Worm (Caenorhabditis elegans) whole organism, young adult: ENCODE results near the gene vps-60.

Source experiments
- B0336.3 ChIP-seq: fragments of 200-800 bp; sonication (Bioruptor generic); IDR thresholded peaks from 2 replicates; pipeline ENCODE4 v1.3.6; 2022; ENCODE audit warnings: missing genetic modification characterization, missing compliant biosample characterization
- C06A6.2 ChIP-seq: fragments of 200-800 bp; sonication (Bioruptor generic); conservative IDR thresholded peaks from 2 replicates; pipeline ENCODE4 v1.3.6; 2022; ENCODE audit warnings: missing genetic modification characterization, missing compliant biosample characterization
- C17E4.6 ChIP-seq: fragments of 200-800 bp; sonication (Bioruptor generic); IDR thresholded peaks from 2 replicates; pipeline ENCODE4 v1.3.6; 2022; ENCODE audit warnings: missing genetic modification reagents, missing genetic modification characterization, missing compliant biosample characterization
- D2030.7 ChIP-seq: fragments of 200-800 bp; sonication (Bioruptor generic); IDR thresholded peaks from 2 replicates; pipeline ENCODE4 v1.3.6; 2022; ENCODE audit warnings: missing genetic modification reagents, missing genetic modification characterization, missing compliant biosample characterization
- F49E8.2 ChIP-seq: sonication (generic microtip); optimal IDR thresholded peaks from 3 replicates; lab custom pipeline; 2017; ENCODE audit warnings: missing genetic modification characterization, mild to moderate bottlenecking, missing compliant biosample characterization, antibody characterized with exemption, moderate library complexity; ENCODE audit not compliant: insufficient read depth
- F57C9.4 ChIP-seq: sonication (generic microtip); optimal IDR thresholded peaks from 2 replicates; lab custom pipeline; 2017; ENCODE audit warnings: mild to moderate bottlenecking, missing genetic modification characterization, missing compliant biosample characterization
- K12H6.12 ChIP-seq: fragments of 200-800 bp; sonication (Bioruptor generic); optimal IDR thresholded peaks from 2 replicates; lab custom pipeline; 2018; ENCODE audit warnings: mild to moderate bottlenecking, missing genetic modification characterization, missing compliant biosample characterization
- T26A5.8 ChIP-seq: sonication (generic microtip); optimal IDR thresholded peaks from 2 replicates; lab custom pipeline; 2016; ENCODE audit warnings: missing genetic modification characterization, missing compliant biosample characterization
- Y56A3A.18 ChIP-seq: fragments of 200-800 bp; sonication (Bioruptor generic); IDR thresholded peaks from 2 replicates; pipeline ENCODE4 v1.3.6; 2022; ENCODE audit warnings: missing genetic modification reagents, missing genetic modification characterization, missing compliant biosample characterization
- aptf-2 ChIP-seq: fragments of 200-800 bp; sonication (Bioruptor generic); conservative IDR thresholded peaks from 2 replicates; pipeline ENCODE4 v1.3.6; 2022; ENCODE audit warnings: missing genetic modification reagents, missing genetic modification characterization, missing compliant biosample characterization
- attf-3 ChIP-seq: fragments of 200-800 bp; sonication (Bioruptor generic); conservative IDR thresholded peaks from 2 replicates; pipeline ENCODE4 v1.3.6; 2022; ENCODE audit warnings: missing genetic modification reagents, missing genetic modification characterization, missing compliant biosample characterization
- cebp-2 ChIP-seq: fragments of 200-800 bp; sonication (Bioruptor generic); IDR thresholded peaks from 2 replicates; pipeline ENCODE4 v1.3.6; 2022; ENCODE audit warnings: missing genetic modification characterization, missing compliant biosample characterization
- chd-7 ChIP-seq: sonication (generic microtip); optimal IDR thresholded peaks from 2 replicates; lab custom pipeline; 2016; ENCODE audit warnings: mild to moderate bottlenecking, missing genetic modification characterization, moderate library complexity, missing compliant biosample characterization
- dpff-1 ChIP-seq: sonication (generic microtip); optimal IDR thresholded peaks from 2 replicates; lab custom pipeline; 2017; ENCODE audit warnings: mild to moderate bottlenecking, missing genetic modification characterization, missing compliant biosample characterization
- dpl-1 ChIP-seq: fragments of 150-350 bp; optimal IDR thresholded peaks from 2 replicates; lab custom pipeline; 2014; ENCODE audit warnings: missing biosample characterization, missing genetic modification reagents, missing genetic modification characterization
- egl-18 ChIP-seq: fragments of 200-800 bp; sonication (Bioruptor generic); IDR thresholded peaks from 2 replicates; pipeline ENCODE4 v1.3.6; 2022; ENCODE audit warnings: missing genetic modification reagents, missing genetic modification characterization, missing compliant biosample characterization
- egl-44 ChIP-seq: fragments of 200-800 bp; sonication (Bioruptor generic); IDR thresholded peaks from 2 replicates; pipeline ENCODE4 v1.3.6; 2022; ENCODE audit warnings: missing genetic modification reagents, missing genetic modification characterization, missing compliant biosample characterization
- ets-4 ChIP-seq: fragments of 200-800 bp; sonication (Bioruptor generic); optimal IDR thresholded peaks from 2 replicates; lab custom pipeline; 2018; ENCODE audit warnings: mild to moderate bottlenecking, missing genetic modification characterization, missing compliant biosample characterization
- fkh-3 ChIP-seq: sonication (generic microtip); optimal IDR thresholded peaks from 2 replicates; lab custom pipeline; 2016; ENCODE audit warnings: mild to moderate bottlenecking, missing genetic modification characterization, missing compliant biosample characterization
- hlh-26 ChIP-seq: fragments of 200-800 bp; sonication (Bioruptor generic); conservative IDR thresholded peaks from 2 replicates; pipeline ENCODE4 v1.3.6; 2022; ENCODE audit warnings: missing genetic modification reagents, missing genetic modification characterization, missing compliant biosample characterization
- hmg-20 ChIP-seq: fragments of 200-800 bp; sonication (Bioruptor generic); IDR thresholded peaks from 2 replicates; pipeline ENCODE4 v1.3.6; 2022; ENCODE audit warnings: missing genetic modification reagents, missing genetic modification characterization, missing compliant biosample characterization
- hrde-1 ChIP-seq: sonication (generic microtip); optimal IDR thresholded peaks from 2 replicates; lab custom pipeline; 2016; ENCODE audit warnings: missing genetic modification characterization, mild to moderate bottlenecking, missing compliant biosample characterization, moderate library complexity, missing genotype, missing genetic modification reagents, borderline replicate concordance
- let-526 ChIP-seq: fragments of 200-800 bp; sonication (Bioruptor generic); IDR thresholded peaks from 2 replicates; pipeline ENCODE4 v1.3.6; 2022; ENCODE audit warnings: missing genetic modification reagents, missing genetic modification characterization, missing compliant biosample characterization
- lin-54 ChIP-seq: fragments of 200-800 bp; sonication (Bioruptor generic); optimal IDR thresholded peaks from 2 replicates; lab custom pipeline; 2018; ENCODE audit warnings: mild to moderate bottlenecking, missing genetic modification characterization, missing compliant biosample characterization
- lsl-1 ChIP-seq: fragments of 200-800 bp; sonication (Bioruptor generic); optimal IDR thresholded peaks from 2 replicates; lab custom pipeline; 2018; ENCODE audit warnings: mild to moderate bottlenecking, missing genetic modification characterization, moderate library complexity, missing compliant biosample characterization
- madf-8 ChIP-seq: fragments of 200-800 bp; sonication (Bioruptor generic); conservative IDR thresholded peaks from 2 replicates; pipeline ENCODE4 v1.3.6; 2022; ENCODE audit warnings: missing genetic modification reagents, missing genetic modification characterization, missing compliant biosample characterization
- mes-4 ChIP-seq: sonication (generic microtip); optimal IDR thresholded peaks from 2 replicates; lab custom pipeline; 2016; ENCODE audit warnings: missing genotype, missing genetic modification characterization, missing compliant biosample characterization
- mxl-1 ChIP-seq: sonication (generic microtip); optimal IDR thresholded peaks from 2 replicates; lab custom pipeline; 2016; ENCODE audit warnings: missing genetic modification characterization, missing compliant biosample characterization
- nhr-80 ChIP-seq: sonication (generic microtip); optimal IDR thresholded peaks from 2 replicates; lab custom pipeline; 2016; ENCODE audit warnings: missing genetic modification characterization, missing compliant biosample characterization
- pbrm-1 ChIP-seq: fragments of 200-800 bp; sonication (Bioruptor generic); IDR thresholded peaks from 2 replicates; pipeline ENCODE4 v1.3.6; 2022; ENCODE audit warnings: missing genetic modification reagents, missing genetic modification characterization, missing compliant biosample characterization
- pha-4 ChIP-seq: fragments of 150-350 bp; sonication (generic microtip); optimal IDR thresholded peaks from 2 replicates; lab custom pipeline; 2014; ENCODE audit warnings: missing biosample characterization, missing genetic modification reagents, missing genetic modification characterization
- rec-8 ChIP-seq, 2 experiments: sonication (generic microtip); optimal IDR thresholded peaks; 2 replicates each; lab custom pipeline; 2016; ENCODE audit warnings: mild to moderate bottlenecking in 2 of 2, missing genetic modification characterization in 2 of 2, missing genetic modification reagents in 2 of 2, missing genotype in 2 of 2, missing biosample characterization in 1 of 2, missing compliant biosample characterization in 1 of 2, moderate library complexity in 1 of 2
- snpc-3.4 ChIP-seq: sonication (generic microtip); optimal IDR thresholded peaks from 2 replicates; lab custom pipeline; 2017; ENCODE audit warnings: missing genetic modification characterization, mild to moderate bottlenecking, missing compliant biosample characterization, antibody characterized with exemption, moderate library complexity, missing genotype, missing genetic modification reagents
- snpc-4 ChIP-seq, 5 experiments: fragments of 150-350 bp in 1 of 5; sonication (generic microtip) in 4 of 5; optimal IDR thresholded peaks; 2 replicates each; lab custom pipeline; 2014 to 2018; ENCODE audit warnings: missing genetic modification characterization in 5 of 5, missing biosample characterization in 3 of 5, antibody characterized with exemption in 2 of 5, mild to moderate bottlenecking in 2 of 5, missing compliant biosample characterization in 2 of 5, missing genotype in 2 of 5, moderate library complexity in 2 of 5, missing genetic modification reagents in 1 of 5
- sptf-2 ChIP-seq: fragments of 200-800 bp; sonication (Bioruptor generic); optimal IDR thresholded peaks from 2 replicates; lab custom pipeline; 2018; ENCODE audit warnings: mild to moderate bottlenecking, missing genetic modification characterization, missing compliant biosample characterization
- tbp1 ChIP-seq: fragments of 200-800 bp; sonication (Bioruptor generic); optimal IDR thresholded peaks from 2 replicates; lab custom pipeline; 2018; ENCODE audit warnings: mild to moderate bottlenecking, missing genetic modification characterization, missing compliant biosample characterization
- tbx-9 ChIP-seq: sonication (generic microtip); optimal IDR thresholded peaks from 2 replicates; lab custom pipeline; 2016; ENCODE audit warnings: borderline replicate concordance, missing genetic modification characterization, inconsistent platforms, missing compliant biosample characterization
- tlf-1 ChIP-seq: fragments of 200-800 bp; sonication (Bioruptor generic); optimal IDR thresholded peaks from 2 replicates; lab custom pipeline; 2018; ENCODE audit warnings: mild to moderate bottlenecking, missing genetic modification characterization, missing compliant biosample characterization
- ztf-18 ChIP-seq: sonication (generic microtip); optimal IDR thresholded peaks from 2 replicates; lab custom pipeline; 2016; ENCODE audit warnings: missing genotype, mild to moderate bottlenecking, missing genetic modification characterization, missing compliant biosample characterization
- ztf-25 ChIP-seq: fragments of 200-800 bp; sonication (Bioruptor generic); IDR thresholded peaks from 2 replicates; pipeline ENCODE4 v1.3.6; 2022; ENCODE audit warnings: missing genetic modification reagents, missing genetic modification characterization, missing compliant biosample characterization
- ztf-26 ChIP-seq: sonication (generic microtip); optimal IDR thresholded peaks from 2 replicates; lab custom pipeline; 2017; ENCODE audit warnings: missing genetic modification characterization, missing compliant biosample characterization
- ztf-28 ChIP-seq: fragments of 200-800 bp; sonication (Bioruptor generic); IDR thresholded peaks from 2 replicates; pipeline ENCODE4 v1.3.6; 2022; ENCODE audit warnings: missing genetic modification reagents, missing genetic modification characterization, missing compliant biosample characterization
- ztf-3 ChIP-seq: fragments of 200-800 bp; sonication (Bioruptor generic); optimal IDR thresholded peaks from 2 replicates; lab custom pipeline; 2018; ENCODE audit warnings: mild to moderate bottlenecking, missing genetic modification characterization, missing compliant biosample characterization

The vps-60 gene

ce11 chrV:8653080-8653821, 47.3 kb upstream of the vps-60 start:
- peak; percentile 1 for TF ChIP-seq ztf-26 (tag; lab: Kevin White, UChicago)
- TF ChIP-seq nhr-80 (tag; lab: Kevin White, UChicago): peak; percentile 42
- TF ChIP-seq egl-18 (GFP tag; lab: Robert Waterston, UW): no peak
- no peak for TF ChIP-seq tbx-9 (tag; lab: Kevin White, UChicago)

- TF ChIP-seq hmg-20 (GFP tag; lab: Robert Waterston, UW) (no peak), T26A5.8 (tag; lab: Kevin White, UChicago) (no peak), sptf-2 (GFP tag; lab: Kevin White, UChicago) (no peak), F57C9.4 (tag; lab: Kevin White, UChicago) (no peak), rec-8 (tag; optimal IDR thresholded peaks at IDR 0.05; lab: Kevin White, UChicago) (no peak), snpc-3.4 (no peak), snpc-4 (GFP tag; optimal IDR thresholded peaks at IDR 0.05; lab: Kevin White, UChicago) (no peak), snpc-4 (tag; optimal IDR thresholded peaks at IDR 0.05; lab: Kevin White, UChicago) (no peak), egl-44 (no peak), lin-54 (no peak), mes-4 (tag; lab: Kevin White, UChicago) (no peak), pha-4 (no peak), let-526 (GFP tag; lab: Robert Waterston, UW) (no peak), hlh-26 (GFP tag; lab: Robert Waterston, UW) (no peak), ztf-3 (GFP tag; lab: Kevin White, UChicago) (no peak), ztf-28 (GFP tag; lab: Robert Waterston, UW) (no peak)
Observed at ce11 chrV:8652177-8652576, 46.2 kb upstream of the vps-60 start.

- no peak for TF ChIP-seq dpff-1 (tag; lab: Kevin White, UChicago)
- no peak for TF ChIP-seq fkh-3 (tag; lab: Kevin White, UChicago)
- TF ChIP-seq pbrm-1: no peak
- peak; percentile 56; the same call in 1 of the 2 replicates for TF ChIP-seq B0336.3 (GFP tag; lab: Robert Waterston, UW)
- TF ChIP-seq hmg-20 (GFP tag; lab: Robert Waterston, UW): no peak
- TF ChIP-seq aptf-2 (GFP tag; lab: Robert Waterston, UW): no peak
- TF ChIP-seq D2030.7 (GFP tag; lab: Robert Waterston, UW): no peak
- TF ChIP-seq tbx-9 (tag; lab: Kevin White, UChicago): no peak
- peak; percentile 100 for TF ChIP-seq nhr-80 (tag; lab: Kevin White, UChicago)
- no peak for TF ChIP-seq C06A6.2
- no peak for TF ChIP-seq ztf-18 (tag; lab: Kevin White, UChicago)
- TF ChIP-seq Y56A3A.18 (GFP tag; lab: Robert Waterston, UW): no peak
- TF ChIP-seq mxl-1: no peak
- TF ChIP-seq C17E4.6 (GFP tag; lab: Robert Waterston, UW): no peak
- peak; percentile 97 for TF ChIP-seq ets-4 (GFP tag; lab: Kevin White, UChicago)
- no peak for TF ChIP-seq cebp-2 (GFP tag; lab: Robert Waterston, UW)
- TF ChIP-seq ztf-25 (GFP tag; lab: Robert Waterston, UW): no peak
- TF ChIP-seq tlf-1: peak; percentile 58
- TF ChIP-seq dpl-1 (GFP tag; lab: Kevin White, UChicago): no peak
- no peak for TF ChIP-seq F49E8.2 (tag; lab: Kevin White, UChicago)
- no peak for TF ChIP-seq hrde-1
- no peak for TF ChIP-seq lsl-1
- TF ChIP-seq madf-8: no peak
- TF ChIP-seq tbp1 (GFP tag; lab: Kevin White, UChicago): peak; percentile 47
- peak; percentile 67 for TF ChIP-seq chd-7 (tag; lab: Kevin White, UChicago)
- no peak for TF ChIP-seq K12H6.12 (tag; lab: Kevin White, UChicago)
- no peak for TF ChIP-seq attf-3
Observed at ce11 chrV:8651007-8651711, 45.2 kb upstream of the vps-60 start.
